Fruit fly (Drosophila melanogaster) whole organism, wandering third instar larva: ENCODE data around the gene CG17752.

Source experiments
- CG32264 ChIP-seq: fragments of 200-800 bp; sonication (Bioruptor generic); optimal IDR thresholded peaks from 2 replicates; lab custom pipeline; 2016; ENCODE audit warnings: missing biosample characterization, missing genetic modification characterization
- Hnf4 ChIP-seq: fragments of 200-800 bp; sonication (Bioruptor generic); optimal IDR thresholded peaks from 2 replicates; lab custom pipeline; 2016; ENCODE audit warnings: missing biosample characterization, mild to moderate bottlenecking, missing genetic modification characterization
- Jra ChIP-seq: sonication (Bioruptor generic); optimal IDR thresholded peaks from 2 replicates; lab custom pipeline; 2016; ENCODE audit warnings: missing biosample characterization, missing genetic modification characterization
- Mio ChIP-seq: sonication (Bioruptor generic); optimal IDR thresholded peaks from 2 replicates; lab custom pipeline; 2016; ENCODE audit warnings: missing biosample characterization, missing genetic modification characterization
- Myc ChIP-seq: fragments of >200 bp; optimal IDR thresholded peaks from 2 replicates; lab custom pipeline; 2017
- Sp1 ChIP-seq: fragments of 200-800 bp; sonication (Bioruptor generic); optimal IDR thresholded peaks from 3 replicates; lab custom pipeline; 2019; ENCODE audit warnings: missing biosample characterization, mild to moderate bottlenecking, missing genetic modification characterization, moderate library complexity
- jim ChIP-seq: fragments of 175-275, 200-325 bp; sonication (Bioruptor generic); optimal IDR thresholded peaks from 2 replicates; lab custom pipeline; 2016; ENCODE audit warnings: missing biosample characterization, mild to moderate bottlenecking, missing genetic modification characterization
- psq ChIP-seq: fragments of 200-800 bp; sonication (Bioruptor generic); optimal IDR thresholded peaks from 3 replicates; lab custom pipeline; 2017; ENCODE audit warnings: missing biosample characterization, mild to moderate bottlenecking, missing genetic modification characterization, moderate library complexity
- rgr ChIP-seq: fragments of 200-800 bp; sonication (Bioruptor generic); optimal IDR thresholded peaks from 3 replicates; lab custom pipeline; 2016; ENCODE audit warnings: missing biosample characterization, mild to moderate bottlenecking, missing genetic modification characterization
- sage ChIP-seq: fragments of 200-800 bp; sonication (Bioruptor generic); optimal IDR thresholded peaks from 2 replicates; lab custom pipeline; 2016; ENCODE audit warnings: missing biosample characterization, mild to moderate bottlenecking, missing genetic modification characterization
- sv ChIP-seq: fragments of 200-800 bp; sonication (Bioruptor generic); optimal IDR thresholded peaks from 3 replicates; lab custom pipeline; 2016; ENCODE audit warnings: missing biosample characterization, missing genetic modification characterization
- woc ChIP-seq: sonication (Bioruptor generic); optimal IDR thresholded peaks from 2 replicates; lab custom pipeline; 2016; ENCODE audit warnings: missing biosample characterization, mild to moderate bottlenecking, missing genetic modification characterization

DNA sequence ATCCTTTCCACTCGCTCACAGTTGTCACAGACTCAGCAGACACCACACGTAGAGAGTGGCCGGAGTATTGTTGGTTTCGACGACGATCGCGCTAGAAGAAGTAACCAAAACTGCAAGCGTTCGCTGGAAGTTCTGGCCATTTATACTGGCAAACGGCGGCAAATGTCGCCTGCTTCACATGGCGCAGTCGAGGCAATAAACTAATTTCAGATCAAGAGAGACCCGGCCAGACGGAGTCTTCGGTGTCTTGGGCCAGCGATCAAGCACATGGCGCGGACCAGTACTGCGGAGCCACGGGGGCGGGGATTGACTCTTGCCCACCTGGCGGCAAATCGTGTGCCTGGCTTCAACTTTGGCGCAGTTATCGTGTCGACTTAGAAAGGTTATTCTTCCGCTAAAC, 11.2 kb upstream of the CG17752 start, which contains the start of gene Cpr92A:
- no peak for TF ChIP-seq Jra
- TF ChIP-seq rgr (GFP tag; lab: Kevin White, UChicago): no peak
- TF ChIP-seq sage (GFP tag; lab: Kevin White, UChicago): no peak
- TF ChIP-seq psq (GFP tag; lab: Kevin White, UChicago): no peak
- TF ChIP-seq Sp1: no peak
- no peak for TF ChIP-seq sv (GFP tag; lab: Kevin White, UChicago)
- TF ChIP-seq woc (GFP tag; lab: Kevin White, UChicago): no peak
- no peak for TF ChIP-seq Myc (lab: Kevin White, UChicago)
- no peak for TF ChIP-seq Mio (GFP tag; lab: Kevin White, UChicago)
- no peak for TF ChIP-seq CG32264 (GFP tag; lab: Kevin White, UChicago)
- no peak for TF ChIP-seq jim (GFP tag; lab: Kevin White, UChicago)
- TF ChIP-seq Hnf4 (GFP tag; lab: Kevin White, UChicago): no peak
